Fruit fly (Drosophila melanogaster) S2 (cell line): Measurements from ENCODE around the gene CG13692.

Experiments used
- CG8478 ChIP-seq: fragments of >200 bp; optimal IDR thresholded peaks from 2 replicates; lab custom pipeline; 2018
- CTCF ChIP-seq, 2 experiments: fragments of >200 bp; optimal IDR thresholded peaks; 2 replicates each; lab custom pipeline; 2018

dm6 chr2L:429680-430484, 8.3 kb downstream of the CG13692 start:
- TF ChIP-seq CG8478 (lab: Kevin White, UChicago) (no peak), CTCF (optimal IDR thresholded peaks at IDR 0.05; lab: Kevin White, UChicago) (no peak)
